Worm (Caenorhabditis elegans) whole organism, young adult: Measurements from ENCODE around the gene gst-34.

Experiments used
- B0019.2 ChIP-seq: fragments of 200-800 bp; sonication (Bioruptor generic); conservative IDR thresholded peaks from 2 replicates; pipeline ENCODE4 v1.3.6; 2022; ENCODE audit warnings: missing genetic modification reagents, missing genetic modification characterization, missing compliant biosample characterization
- B0035.1 ChIP-seq: sonication (generic microtip); optimal IDR thresholded peaks from 2 replicates; lab custom pipeline; 2016; ENCODE audit warnings: missing genetic modification characterization, mild to moderate bottlenecking, missing compliant biosample characterization, missing genotype, missing genetic modification reagents
- D2030.7 ChIP-seq: fragments of 200-800 bp; sonication (Bioruptor generic); IDR thresholded peaks from 2 replicates; pipeline ENCODE4 v1.3.6; 2022; ENCODE audit warnings: missing genetic modification reagents, missing genetic modification characterization, missing compliant biosample characterization
- F23B12.7 ChIP-seq: sonication (generic microtip); optimal IDR thresholded peaks from 2 replicates; lab custom pipeline; 2017; ENCODE audit warnings: missing genetic modification characterization, mild to moderate bottlenecking, missing compliant biosample characterization, antibody characterized with exemption, moderate library complexity; ENCODE audit not compliant: insufficient read depth
- F37B4.10 ChIP-seq: fragments of 200-800 bp; sonication (Bioruptor generic); IDR thresholded peaks from 2 replicates; pipeline ENCODE4 v1.3.6; 2022; ENCODE audit warnings: missing genetic modification characterization, missing compliant biosample characterization
- F57C9.4 ChIP-seq: sonication (generic microtip); optimal IDR thresholded peaks from 2 replicates; lab custom pipeline; 2017; ENCODE audit warnings: mild to moderate bottlenecking, missing genetic modification characterization, missing compliant biosample characterization
- Y53G8AR.9 ChIP-seq: fragments of 200-800 bp; sonication (Bioruptor generic); conservative IDR thresholded peaks from 2 replicates; pipeline ENCODE4 v1.3.6; 2022; ENCODE audit warnings: missing genetic modification reagents, missing genetic modification characterization, missing compliant biosample characterization
- Y95B8A.8 ChIP-seq: fragments of 200-800 bp; sonication (Bioruptor generic); IDR thresholded peaks from 2 replicates; pipeline ENCODE4 v1.3.6; 2022; ENCODE audit warnings: missing genetic modification reagents, missing genetic modification characterization, missing compliant biosample characterization
- ZK185.1 ChIP-seq: sonication (generic microtip); optimal IDR thresholded peaks from 2 replicates; lab custom pipeline; 2016; ENCODE audit warnings: mild to moderate bottlenecking, missing genetic modification characterization, missing compliant biosample characterization; ENCODE audit not compliant: poor library complexity, severe bottlenecking
- athp-1 ChIP-seq: sonication (generic microtip); optimal IDR thresholded peaks from 2 replicates; lab custom pipeline; 2017; ENCODE audit warnings: mild to moderate bottlenecking, missing genetic modification characterization, missing compliant biosample characterization
- attf-5 ChIP-seq: fragments of 200-800 bp; sonication (Bioruptor generic); optimal IDR thresholded peaks from 2 replicates; lab custom pipeline; 2018; ENCODE audit warnings: mild to moderate bottlenecking, missing genetic modification characterization, missing compliant biosample characterization
- bed-2 ChIP-seq: fragments of 200-800 bp; sonication (Bioruptor generic); IDR thresholded peaks from 2 replicates; pipeline ENCODE4 v1.3.6; 2022; ENCODE audit warnings: missing genetic modification reagents, missing genetic modification characterization, missing compliant biosample characterization
- ccch-3 ChIP-seq: fragments of 200-800 bp; sonication (Bioruptor generic); optimal IDR thresholded peaks from 2 replicates; lab custom pipeline; 2018; ENCODE audit warnings: mild to moderate bottlenecking, missing genetic modification characterization, missing compliant biosample characterization
- cebp-2 ChIP-seq: fragments of 200-800 bp; sonication (Bioruptor generic); IDR thresholded peaks from 2 replicates; pipeline ENCODE4 v1.3.6; 2022; ENCODE audit warnings: missing genetic modification characterization, missing compliant biosample characterization
- ceh-100 ChIP-seq: fragments of 200-800 bp; sonication (Bioruptor generic); IDR thresholded peaks from 2 replicates; pipeline ENCODE4 v1.3.6; 2022; ENCODE audit warnings: missing genetic modification reagents, missing genetic modification characterization, missing compliant biosample characterization
- ceh-40 ChIP-seq: fragments of 200-800 bp; sonication (Bioruptor generic); IDR thresholded peaks from 2 replicates; pipeline ENCODE4 v1.3.6; 2022; ENCODE audit warnings: missing genetic modification characterization, missing compliant biosample characterization
- chd-7 ChIP-seq: sonication (generic microtip); optimal IDR thresholded peaks from 2 replicates; lab custom pipeline; 2016; ENCODE audit warnings: mild to moderate bottlenecking, missing genetic modification characterization, moderate library complexity, missing compliant biosample characterization
- dpff-1 ChIP-seq: sonication (generic microtip); optimal IDR thresholded peaks from 2 replicates; lab custom pipeline; 2017; ENCODE audit warnings: mild to moderate bottlenecking, missing genetic modification characterization, missing compliant biosample characterization
- dpl-1 ChIP-seq: fragments of 150-350 bp; optimal IDR thresholded peaks from 2 replicates; lab custom pipeline; 2014; ENCODE audit warnings: missing biosample characterization, missing genetic modification reagents, missing genetic modification characterization
- egl-18 ChIP-seq: fragments of 200-800 bp; sonication (Bioruptor generic); IDR thresholded peaks from 2 replicates; pipeline ENCODE4 v1.3.6; 2022; ENCODE audit warnings: missing genetic modification reagents, missing genetic modification characterization, missing compliant biosample characterization
- egl-44 ChIP-seq: fragments of 200-800 bp; sonication (Bioruptor generic); IDR thresholded peaks from 2 replicates; pipeline ENCODE4 v1.3.6; 2022; ENCODE audit warnings: missing genetic modification reagents, missing genetic modification characterization, missing compliant biosample characterization
- fkh-3 ChIP-seq: sonication (generic microtip); optimal IDR thresholded peaks from 2 replicates; lab custom pipeline; 2016; ENCODE audit warnings: mild to moderate bottlenecking, missing genetic modification characterization, missing compliant biosample characterization
- hlh-12 ChIP-seq: sonication (generic microtip); optimal IDR thresholded peaks from 2 replicates; lab custom pipeline; 2016; ENCODE audit warnings: missing genetic modification characterization, missing compliant biosample characterization
- hlh-26 ChIP-seq: fragments of 200-800 bp; sonication (Bioruptor generic); conservative IDR thresholded peaks from 2 replicates; pipeline ENCODE4 v1.3.6; 2022; ENCODE audit warnings: missing genetic modification reagents, missing genetic modification characterization, missing compliant biosample characterization
- hmg-1.2 ChIP-seq: fragments of 200-800 bp; sonication (Bioruptor generic); IDR thresholded peaks from 2 replicates; pipeline ENCODE4 v1.3.6; 2022; ENCODE audit warnings: missing genetic modification reagents, missing genetic modification characterization, missing compliant biosample characterization
- hrde-1 ChIP-seq: sonication (generic microtip); optimal IDR thresholded peaks from 2 replicates; lab custom pipeline; 2016; ENCODE audit warnings: missing genetic modification characterization, mild to moderate bottlenecking, missing compliant biosample characterization, moderate library complexity, missing genotype, missing genetic modification reagents, borderline replicate concordance
- hsf-1 ChIP-seq: fragments of 200-800 bp; sonication (Bioruptor generic); IDR thresholded peaks from 2 replicates; pipeline ENCODE4 v1.3.6; 2022; ENCODE audit warnings: missing genetic modification reagents, missing genetic modification characterization, missing compliant biosample characterization
- lin-40 ChIP-seq: sonication (generic microtip); optimal IDR thresholded peaks from 2 replicates; lab custom pipeline; 2016; ENCODE audit warnings: missing genetic modification characterization, mild to moderate bottlenecking, missing compliant biosample characterization, missing genotype, missing genetic modification reagents
- lsl-1 ChIP-seq: fragments of 200-800 bp; sonication (Bioruptor generic); optimal IDR thresholded peaks from 2 replicates; lab custom pipeline; 2018; ENCODE audit warnings: mild to moderate bottlenecking, missing genetic modification characterization, moderate library complexity, missing compliant biosample characterization
- lsy-27 ChIP-seq: sonication (generic microtip); optimal IDR thresholded peaks from 2 replicates; lab custom pipeline; 2017; ENCODE audit warnings: missing genetic modification characterization, mild to moderate bottlenecking, missing compliant biosample characterization, antibody characterized with exemption, missing genotype, borderline replicate concordance; ENCODE audit not compliant: insufficient read depth
- madf-6 ChIP-seq: fragments of 200-800 bp; sonication (Bioruptor generic); IDR thresholded peaks from 2 replicates; pipeline ENCODE4 v1.3.6; 2022; ENCODE audit warnings: missing genetic modification reagents, missing genetic modification characterization, missing compliant biosample characterization
- mcd-1 ChIP-seq: fragments of 200-800 bp; sonication (Bioruptor generic); IDR thresholded peaks from 2 replicates; pipeline ENCODE4 v1.3.6; 2022; ENCODE audit warnings: missing genetic modification reagents, missing genetic modification characterization, missing compliant biosample characterization
- mxl-1 ChIP-seq: sonication (generic microtip); optimal IDR thresholded peaks from 2 replicates; lab custom pipeline; 2016; ENCODE audit warnings: missing genetic modification characterization, missing compliant biosample characterization
- nfya-1 ChIP-seq: sonication (generic microtip); optimal IDR thresholded peaks from 2 replicates; lab custom pipeline; 2017; ENCODE audit warnings: antibody characterized with exemption, missing compliant biosample characterization, missing genetic modification characterization, borderline replicate concordance; ENCODE audit not compliant: insufficient read depth
- nfyb-1 ChIP-seq: fragments of 200-800 bp; sonication (Bioruptor generic); IDR thresholded peaks from 2 replicates; pipeline ENCODE4 v1.3.6; 2022; ENCODE audit warnings: missing genetic modification reagents, missing genetic modification characterization, missing compliant biosample characterization
- nhr-80 ChIP-seq: sonication (generic microtip); optimal IDR thresholded peaks from 2 replicates; lab custom pipeline; 2016; ENCODE audit warnings: missing genetic modification characterization, missing compliant biosample characterization
- rec-8 ChIP-seq, 2 experiments: sonication (generic microtip); optimal IDR thresholded peaks; 2 replicates each; lab custom pipeline; 2016; ENCODE audit warnings: mild to moderate bottlenecking in 2 of 2, missing genetic modification characterization in 2 of 2, missing genetic modification reagents in 2 of 2, missing genotype in 2 of 2, missing biosample characterization in 1 of 2, missing compliant biosample characterization in 1 of 2, moderate library complexity in 1 of 2
- sdz-38 ChIP-seq: sonication (generic microtip); optimal IDR thresholded peaks from 2 replicates; lab custom pipeline; 2016; ENCODE audit warnings: missing genotype, missing genetic modification characterization, missing compliant biosample characterization
- somi-1 ChIP-seq: fragments of 200-800 bp; sonication (Bioruptor generic); optimal IDR thresholded peaks from 2 replicates; lab custom pipeline; 2018; ENCODE audit warnings: mild to moderate bottlenecking, missing genetic modification characterization, missing compliant biosample characterization
- unc-130 ChIP-seq: sonication (generic microtip); optimal IDR thresholded peaks from 2 replicates; lab custom pipeline; 2016; ENCODE audit warnings: missing genetic modification reagents, missing genetic modification characterization, missing compliant biosample characterization
- unc-62 ChIP-seq: fragments of 150-350 bp; optimal IDR thresholded peaks from 2 replicates; lab custom pipeline; 2014; ENCODE audit warnings: missing biosample characterization, missing genetic modification reagents, missing genetic modification characterization
- zim-3 ChIP-seq: sonication (generic microtip); optimal IDR thresholded peaks from 2 replicates; lab custom pipeline; 2017; ENCODE audit warnings: mild to moderate bottlenecking, missing genetic modification characterization, moderate library complexity, missing compliant biosample characterization
- ztf-18 ChIP-seq: sonication (generic microtip); optimal IDR thresholded peaks from 2 replicates; lab custom pipeline; 2016; ENCODE audit warnings: missing genotype, mild to moderate bottlenecking, missing genetic modification characterization, missing compliant biosample characterization
- ztf-25 ChIP-seq: fragments of 200-800 bp; sonication (Bioruptor generic); IDR thresholded peaks from 2 replicates; pipeline ENCODE4 v1.3.6; 2022; ENCODE audit warnings: missing genetic modification reagents, missing genetic modification characterization, missing compliant biosample characterization
- ztf-26 ChIP-seq: sonication (generic microtip); optimal IDR thresholded peaks from 2 replicates; lab custom pipeline; 2017; ENCODE audit warnings: missing genetic modification characterization, missing compliant biosample characterization

gst-34 gene

ce11 chrII:15208151-15208550, 25.1 kb upstream of the gst-34 start (continued):
- TF ChIP-seq lsl-1 (GFP tag; lab: Kevin White, UChicago) (peak; percentile 74), F23B12.7 (tag; lab: Kevin White, UChicago) (peak; percentile 19), hlh-12 (tag; lab: Kevin White, UChicago) (no peak), unc-130 (GFP tag; lab: Kevin White, UChicago) (no peak), F37B4.10 (GFP tag; lab: Robert Waterston, UW) (no peak)
- TF ChIP-seq, all 124 proteins: peak for 11

DNA sequence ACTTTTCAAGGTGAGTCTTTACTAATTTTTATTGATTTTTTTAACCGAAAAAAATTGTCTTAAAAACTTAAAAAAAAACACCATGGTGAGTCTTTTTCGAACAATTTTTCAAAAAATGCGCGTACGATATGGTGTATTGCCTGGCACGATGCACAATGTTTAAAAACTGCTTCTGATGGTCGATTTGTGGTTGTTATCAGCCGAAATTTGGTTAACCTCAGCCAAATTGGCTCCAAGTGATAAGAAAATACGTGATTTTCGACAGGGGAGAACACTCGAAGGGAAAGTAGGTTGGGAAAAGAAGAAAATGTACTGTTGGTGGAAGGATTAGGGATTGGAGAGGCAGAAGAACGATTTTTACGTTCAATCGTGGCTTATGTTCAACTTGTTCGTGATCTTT, 24.5 kb upstream of the gst-34 start:
- TF ChIP-seq egl-18 (GFP tag; lab: Robert Waterston, UW) (no peak), nhr-80 (peak; percentile 65), ztf-25 (GFP tag; lab: Robert Waterston, UW) (0 out of 2 replicates have a peak, but pooled peaks have one; percentile 5), fkh-3 (tag; lab: Kevin White, UChicago) (no peak)
- TF ChIP-seq, all 124 proteins: peak for 2

DNA sequence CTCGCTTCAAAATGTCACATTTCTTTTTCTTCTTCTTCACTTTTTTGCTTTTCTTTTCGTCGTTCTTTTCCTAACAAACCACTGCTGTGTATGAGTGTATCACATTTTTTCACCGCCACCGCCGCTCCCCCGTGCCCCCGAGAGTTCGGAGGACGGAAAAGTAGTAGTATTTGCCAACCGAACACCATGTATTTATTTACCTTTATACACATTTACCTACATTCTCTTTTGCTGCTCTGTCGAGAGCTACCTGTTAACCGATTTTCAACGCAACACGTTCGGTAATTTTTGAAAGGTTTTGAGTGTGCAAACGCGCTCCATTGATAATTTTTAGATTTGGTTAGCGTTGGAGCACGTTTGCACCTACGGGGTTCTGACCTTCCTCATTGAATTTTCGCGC, 23.2 kb upstream of the gst-34 start:
- TF ChIP-seq mcd-1 (GFP tag; lab: Robert Waterston, UW) (peak; percentile 50), B0035.1 (tag; lab: Kevin White, UChicago) (no peak), F57C9.4 (tag; lab: Kevin White, UChicago) (no peak), nfyb-1 (GFP tag; lab: Robert Waterston, UW) (0 out of 2 replicates have a peak, but pooled peaks have one; percentile 39), sdz-38 (no peak), hrde-1 (tag; lab: Kevin White, UChicago) (no peak), Y53G8AR.9 (GFP tag; lab: Robert Waterston, UW) (no peak), hsf-1 (no peak), lin-40 (tag; lab: Kevin White, UChicago) (no peak), Y95B8A.8 (GFP tag; lab: Robert Waterston, UW) (no peak), bed-2 (GFP tag; lab: Robert Waterston, UW) (no peak), zim-3 (tag; lab: Kevin White, UChicago) (no peak), dpl-1 (GFP tag; lab: Kevin White, UChicago) (no peak)

DNA sequence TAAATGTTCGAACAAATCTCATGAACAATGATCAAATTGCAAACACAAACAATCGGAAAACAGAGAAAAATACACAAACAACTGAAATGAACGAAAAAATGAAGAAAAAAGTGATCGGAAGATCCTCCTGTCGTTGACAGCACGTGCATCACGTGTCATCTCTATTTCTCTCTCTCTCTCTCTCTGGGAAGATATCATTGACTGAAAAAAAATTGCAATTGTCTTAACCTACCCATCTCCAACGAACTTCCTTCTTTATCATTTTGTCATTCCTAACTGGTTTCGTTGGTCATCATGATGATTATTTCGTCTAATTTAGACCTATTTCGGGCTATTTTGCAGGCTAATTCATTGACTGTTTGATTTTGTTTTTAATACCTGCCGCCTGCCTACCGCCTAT, 22.3 kb upstream of the gst-34 start:
- TF ChIP-seq somi-1 (GFP tag; lab: Kevin White, UChicago) (peak; percentile 82), madf-6 (GFP tag; lab: Robert Waterston, UW) (no peak), ztf-18 (no peak), unc-62 (no peak), lin-40 (tag; lab: Kevin White, UChicago) (peak; percentile 78), ztf-26 (peak; percentile 79), hlh-26 (GFP tag; lab: Robert Waterston, UW) (no peak), mxl-1 (tag; lab: Kevin White, UChicago) (no peak), cebp-2 (no peak), ZK185.1 (tag; lab: Kevin White, UChicago) (peak; percentile 28), chd-7 (tag; lab: Kevin White, UChicago) (peak; percentile 2), ccch-3 (no peak), athp-1 (no peak), nfya-1 (tag; lab: Kevin White, UChicago) (no peak), lsy-27 (tag; lab: Kevin White, UChicago) (no peak), attf-5 (GFP tag; lab: Kevin White, UChicago) (peak; percentile 36), rec-8 (tag; optimal IDR thresholded peaks at IDR 0.05; lab: Kevin White, UChicago) (no peak), D2030.7 (no peak), ceh-100 (GFP tag; lab: Robert Waterston, UW) (no peak), hmg-1.2 (GFP tag; lab: Robert Waterston, UW) (peak; percentile 29; the same call in 1 of the 2 replicates), egl-44 (GFP tag; lab: Robert Waterston, UW) (no peak), dpff-1 (tag; lab: Kevin White, UChicago) (no peak), ceh-40 (GFP tag; lab: Robert Waterston, UW) (no peak), B0019.2 (no peak)
